Worm (Caenorhabditis elegans): ENCODE measurements around the gene cht-3.

ce11 chrIV:7003323-7003722 is at the start of gene cht-3:
- TF ChIP-seq him-1 (tag; optimal IDR thresholded peaks at IDR 0.05) = no peak
- no peak for TF ChIP-seq dao-5 (tag; optimal IDR thresholded peaks at IDR 0.05)
